Fruit fly (Drosophila melanogaster): ENCODE data around the gene unk.

DNA sequence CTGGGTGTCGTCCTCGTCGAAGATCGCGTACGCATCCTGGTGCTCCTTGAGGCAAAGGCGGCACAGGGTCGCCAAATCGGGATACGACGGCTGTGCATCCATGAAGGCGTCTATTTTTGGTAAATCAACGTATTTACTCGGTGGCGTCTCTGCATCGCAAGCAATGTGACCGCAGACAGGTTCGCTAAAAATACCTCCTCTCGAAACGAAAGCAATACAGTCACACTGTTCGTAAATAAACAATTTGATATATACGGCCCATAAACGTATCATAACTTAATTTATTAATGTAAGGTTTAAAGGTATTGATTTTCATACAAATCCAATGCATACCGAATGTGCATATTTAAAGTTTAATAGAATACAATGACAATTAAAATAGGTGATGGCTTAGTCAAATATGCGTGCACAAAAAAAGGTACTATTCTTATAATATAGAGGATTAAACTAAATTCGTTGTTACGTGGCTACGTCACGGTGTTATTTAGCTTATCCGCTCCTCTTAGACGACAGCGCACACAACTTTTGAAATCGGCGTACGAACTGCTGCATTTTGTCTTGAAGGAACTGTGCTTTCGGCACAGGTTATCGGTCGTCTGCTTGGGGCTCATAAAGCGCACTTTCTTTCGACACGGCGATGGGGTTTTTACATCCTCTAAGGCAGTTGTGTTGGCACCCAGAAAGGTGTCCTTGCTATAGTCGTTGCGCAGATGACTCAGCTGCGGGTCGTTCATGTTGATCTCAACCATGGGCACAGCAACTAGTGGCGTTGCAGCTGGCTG lies 31.2 kb downstream of the unk start, which contains the start of gene CG31365:
- TF ChIP-seq Pif1B (GFP tag; optimal IDR thresholded peaks at IDR 0.05) (no peak), EcR (GFP tag; optimal IDR thresholded peaks at IDR 0.05) (no peak), Pif1A (GFP tag; optimal IDR thresholded peaks at IDR 0.05) (no peak), CG4496 (GFP tag; IDR thresholded peaks at IDR 0.05) (no peak), CG8301 (tag; optimal IDR thresholded peaks at IDR 0.05) (no peak), CG32121 (GFP tag; IDR thresholded peaks at IDR 0.05) (no peak)

All from whole organism, pupa.